Fruit fly (Drosophila melanogaster) whole organism, wandering third instar larva: ENCODE data around the gene hiw.

Source experiments
- Abd-B ChIP-seq: fragments of >200 bp; optimal IDR thresholded peaks from 2 replicates; lab custom pipeline; 2017; ENCODE audit warnings: missing biosample characterization, missing genetic modification characterization
- CG32264 ChIP-seq: fragments of 200-800 bp; sonication (Bioruptor generic); optimal IDR thresholded peaks from 2 replicates; lab custom pipeline; 2016; ENCODE audit warnings: missing biosample characterization, missing genetic modification characterization
- CG9705 ChIP-seq: fragments of 200-800 bp; sonication (Bioruptor generic); optimal IDR thresholded peaks from 2 replicates; lab custom pipeline; 2018; ENCODE audit warnings: missing biosample characterization, mild to moderate bottlenecking, missing genetic modification characterization
- CrebA ChIP-seq: fragments of 200-800 bp; sonication (Bioruptor generic); optimal IDR thresholded peaks from 2 replicates; lab custom pipeline; 2016; ENCODE audit warnings: missing biosample characterization, mild to moderate bottlenecking, missing genetic modification characterization, borderline replicate concordance
- Dfd ChIP-seq: fragments of >200 bp; optimal IDR thresholded peaks from 2 replicates; lab custom pipeline; 2017; ENCODE audit warnings: missing biosample characterization, missing genetic modification characterization
- Dif ChIP-seq: fragments of 200-275, 200-300 bp; sonication (Bioruptor generic); optimal IDR thresholded peaks from 2 replicates; lab custom pipeline; 2018; ENCODE audit warnings: missing biosample characterization, missing genetic modification characterization; ENCODE audit not compliant: partially characterized antibody
- GATAd ChIP-seq: sonication (Bioruptor generic); optimal IDR thresholded peaks from 2 replicates; lab custom pipeline; 2016; ENCODE audit warnings: missing biosample characterization, missing genetic modification characterization
- HLH106 ChIP-seq: fragments of 200-800 bp; optimal IDR thresholded peaks from 3 replicates; lab custom pipeline; 2019; ENCODE audit warnings: missing biosample characterization, mild to moderate bottlenecking, missing genetic modification characterization, moderate library complexity
- Hnf4 ChIP-seq: fragments of 200-800 bp; sonication (Bioruptor generic); optimal IDR thresholded peaks from 2 replicates; lab custom pipeline; 2016; ENCODE audit warnings: missing biosample characterization, mild to moderate bottlenecking, missing genetic modification characterization
- Hr78 ChIP-seq: fragments of >200 bp; optimal IDR thresholded peaks from 2 replicates; lab custom pipeline; 2017; ENCODE audit warnings: missing biosample characterization, missing genetic modification characterization
- Hr83 ChIP-seq: fragments of 200-300 bp; sonication (Bioruptor generic); optimal IDR thresholded peaks from 2 replicates; lab custom pipeline; 2016; ENCODE audit warnings: missing biosample characterization, mild to moderate bottlenecking, missing genetic modification characterization, moderate library complexity; ENCODE audit not compliant: poor library complexity, severe bottlenecking
- Mio ChIP-seq: sonication (Bioruptor generic); optimal IDR thresholded peaks from 2 replicates; lab custom pipeline; 2016; ENCODE audit warnings: missing biosample characterization, missing genetic modification characterization
- Myc ChIP-seq: fragments of >200 bp; optimal IDR thresholded peaks from 2 replicates; lab custom pipeline; 2017
- N ChIP-seq: fragments of >200 bp; optimal IDR thresholded peaks from 2 replicates; lab custom pipeline; 2018; ENCODE audit warnings: missing biosample characterization, missing external identifiers, missing genetic modification characterization
- Rel ChIP-seq, 2 experiments: fragments of 200-800 bp; sonication (Bioruptor generic) in 1 of 2; optimal IDR thresholded peaks; 2 replicates in 1 of 2; 3 replicates in 1 of 2; lab custom pipeline; 2016 to 2019; ENCODE audit warnings: mild to moderate bottlenecking in 2 of 2, missing biosample characterization in 2 of 2, missing genetic modification characterization in 2 of 2, moderate library complexity in 1 of 2
- Sp1 ChIP-seq: fragments of 200-800 bp; sonication (Bioruptor generic); optimal IDR thresholded peaks from 3 replicates; lab custom pipeline; 2019; ENCODE audit warnings: missing biosample characterization, mild to moderate bottlenecking, missing genetic modification characterization, moderate library complexity
- br ChIP-seq: fragments of 200-800 bp; sonication (Bioruptor generic); optimal IDR thresholded peaks from 2 replicates; lab custom pipeline; 2016; ENCODE audit warnings: missing biosample characterization, missing genetic modification characterization
- dl ChIP-seq, 2 experiments: fragments of 175-275, 200-275 bp in 1 of 2; fragments of 200-275 bp in 1 of 2; sonication (Bioruptor generic); optimal IDR thresholded peaks; lab custom pipeline; 2018; ENCODE audit warnings: mild to moderate bottlenecking in 2 of 2, missing biosample characterization in 2 of 2, missing genetic modification characterization in 2 of 2, moderate library complexity in 2 of 2; ENCODE audit not compliant: partially characterized antibody in 2 of 2, insufficient read depth in 1 of 2
- dmrt93B ChIP-seq: fragments of 200-800 bp; sonication (Bioruptor generic); optimal IDR thresholded peaks from 2 replicates; lab custom pipeline; 2018; ENCODE audit warnings: missing biosample characterization, mild to moderate bottlenecking, missing genetic modification characterization
- dsf ChIP-seq: sonication (Bioruptor generic); optimal IDR thresholded peaks from 2 replicates; lab custom pipeline; 2016; ENCODE audit warnings: missing biosample characterization, missing genetic modification characterization, borderline replicate concordance
- ey ChIP-seq: fragments of 200-800 bp; sonication (Bioruptor generic); optimal IDR thresholded peaks from 2 replicates; lab custom pipeline; 2016; ENCODE audit warnings: missing biosample characterization, missing genetic modification characterization
- foxo ChIP-seq, 2 experiments: fragments of 200-800 bp; sonication (Bioruptor generic); optimal IDR thresholded peaks; 2 replicates in 1 of 2; 3 replicates in 1 of 2; lab custom pipeline; 2016 to 2017; ENCODE audit warnings: missing biosample characterization in 2 of 2, missing genetic modification characterization in 2 of 2
- fru ChIP-seq: fragments of 200-800 bp; sonication (Bioruptor generic); optimal IDR thresholded peaks from 3 replicates; lab custom pipeline; 2016; ENCODE audit warnings: missing biosample characterization, mild to moderate bottlenecking, missing genetic modification characterization
- h ChIP-seq: fragments of 200-800 bp; sonication (Bioruptor generic); optimal IDR thresholded peaks from 3 replicates; lab custom pipeline; 2016; ENCODE audit warnings: missing biosample characterization, mild to moderate bottlenecking, missing genetic modification characterization
- psq ChIP-seq: fragments of 200-800 bp; sonication (Bioruptor generic); optimal IDR thresholded peaks from 3 replicates; lab custom pipeline; 2017; ENCODE audit warnings: missing biosample characterization, mild to moderate bottlenecking, missing genetic modification characterization, moderate library complexity
- rgr ChIP-seq: fragments of 200-800 bp; sonication (Bioruptor generic); optimal IDR thresholded peaks from 3 replicates; lab custom pipeline; 2016; ENCODE audit warnings: missing biosample characterization, mild to moderate bottlenecking, missing genetic modification characterization
- sage ChIP-seq: fragments of 200-800 bp; sonication (Bioruptor generic); optimal IDR thresholded peaks from 2 replicates; lab custom pipeline; 2016; ENCODE audit warnings: missing biosample characterization, mild to moderate bottlenecking, missing genetic modification characterization
- sv ChIP-seq: fragments of 200-800 bp; sonication (Bioruptor generic); optimal IDR thresholded peaks from 3 replicates; lab custom pipeline; 2016; ENCODE audit warnings: missing biosample characterization, missing genetic modification characterization
- tai ChIP-seq: sonication (Bioruptor generic); optimal IDR thresholded peaks from 2 replicates; lab custom pipeline; 2016; ENCODE audit warnings: missing biosample characterization, missing genetic modification characterization
- usp ChIP-seq: fragments of >200 bp; optimal IDR thresholded peaks from 2 replicates; lab custom pipeline; 2017; ENCODE audit warnings: missing biosample characterization, missing genetic modification characterization
- woc ChIP-seq: sonication (Bioruptor generic); optimal IDR thresholded peaks from 2 replicates; lab custom pipeline; 2016; ENCODE audit warnings: missing biosample characterization, mild to moderate bottlenecking, missing genetic modification characterization

hiw gene

DNA sequence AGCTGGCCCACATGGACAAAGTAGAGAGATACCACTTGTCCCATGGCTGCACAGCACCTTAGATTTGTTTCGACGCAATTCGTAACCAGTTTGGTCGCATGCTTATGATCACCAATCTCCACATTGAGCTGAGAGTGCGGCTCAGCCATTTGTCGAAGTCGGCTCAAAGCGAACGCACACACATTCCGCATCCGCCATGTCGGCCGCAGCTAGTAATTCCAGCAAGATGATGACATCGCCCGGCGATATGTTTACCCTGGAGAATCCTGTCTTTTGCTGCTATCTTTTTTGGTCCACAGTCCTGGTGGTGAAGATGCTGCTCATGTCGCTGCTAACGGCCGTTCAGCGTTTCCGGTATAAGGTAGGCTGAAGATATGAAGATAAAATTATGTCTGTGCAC is 19.5 kb upstream of the hiw start, which contains the start of gene CG33178:
Gene CG33178, plus strand, starts transcription at position 147 of the 400 bp plus-strand sequence.
- TF ChIP-seq GATAd (GFP tag; lab: Kevin White, UChicago) (no peak), Hr83 (no peak), Abd-B (GFP tag; lab: Kevin White, UChicago) (no peak), ey (GFP tag; lab: Kevin White, UChicago) (no peak), sv (GFP tag; lab: Kevin White, UChicago) (no peak), dl (GFP tag; optimal IDR thresholded peaks at IDR 0.05; lab: Kevin White, UChicago; ENCODE audit: insufficient read depth in 1 of 2, partially characterized antibody in 2 of 2) (no peak), CG32264 (GFP tag; lab: Kevin White, UChicago) (no peak), Hr78 (GFP tag; lab: Kevin White, UChicago) (no peak), Sp1 (no peak), CrebA (GFP tag; lab: Kevin White, UChicago) (no peak), Mio (GFP tag; lab: Kevin White, UChicago) (no peak), rgr (no peak), dmrt93B (GFP tag; lab: Kevin White, UChicago) (no peak), Dfd (GFP tag; lab: Kevin White, UChicago) (no peak), woc (no peak)

- peak; percentile 35 for TF ChIP-seq tai (GFP tag; lab: Kevin White, UChicago)
- TF ChIP-seq h (GFP tag; lab: Kevin White, UChicago) = peak; percentile 7
- no peak for TF ChIP-seq Abd-B (GFP tag; lab: Kevin White, UChicago)
- peak; percentile 39 for TF ChIP-seq fru
- TF ChIP-seq psq (GFP tag; lab: Kevin White, UChicago) = no peak
- TF ChIP-seq foxo (GFP tag; optimal IDR thresholded peaks at IDR 0.05; lab: Kevin White, UChicago) = peak in 1 of 2 experiments; percentile 38
- TF ChIP-seq rgr = peak; percentile 3
- peak; percentile 20 for TF ChIP-seq CG9705 (GFP tag; lab: Kevin White, UChicago)
- no peak for TF ChIP-seq sage (GFP tag; lab: Kevin White, UChicago)
- peak; percentile 16 for TF ChIP-seq HLH106 (tag; lab: Kevin White, UChicago)
- peak; percentile 36 for TF ChIP-seq Hnf4 (GFP tag; lab: Kevin White, UChicago)
- TF ChIP-seq, all 38 proteins: peak for 8
Observed at dm6 chrX:15080780-15081402, 17.7 kb upstream of the hiw start, which contains the start of gene CG33177. Gene CG33177, plus strand, starts transcription at chrX:15081367.

DNA sequence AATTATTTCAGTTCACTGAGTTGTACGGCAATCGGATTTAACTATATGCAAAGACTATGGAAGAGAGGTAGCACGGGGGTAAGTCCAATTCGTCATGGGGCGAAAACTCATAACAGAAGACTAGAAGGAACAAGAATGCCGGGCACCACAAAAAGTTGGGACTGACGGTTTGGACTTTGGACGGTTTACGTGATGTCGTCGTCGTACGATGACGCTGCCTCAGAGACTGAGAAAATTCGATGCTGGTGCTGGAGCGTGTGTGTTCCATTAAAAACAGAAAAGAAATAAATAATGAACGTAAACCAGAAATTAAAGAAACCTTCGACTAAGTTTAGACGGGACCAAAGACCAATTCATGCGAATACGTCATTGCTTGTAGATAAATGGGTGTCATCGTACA is 16.7 kb upstream of the hiw start:
- TF ChIP-seq N (GFP tag; lab: Kevin White, UChicago) (no peak), Hnf4 (GFP tag; lab: Kevin White, UChicago) (peak; percentile 45)

- peak; percentile 48 for TF ChIP-seq Hnf4 (GFP tag; lab: Kevin White, UChicago)
- no peak for TF ChIP-seq Rel (GFP tag; optimal IDR thresholded peaks at IDR 0.05; lab: Kevin White, UChicago)
- TF ChIP-seq Rel (tag; optimal IDR thresholded peaks at IDR 0.05; lab: Kevin White, UChicago) = peak; percentile 49
- no peak for TF ChIP-seq GATAd (GFP tag; lab: Kevin White, UChicago)
- no peak for TF ChIP-seq dsf (GFP tag; lab: Kevin White, UChicago)
- peak; percentile 6 for TF ChIP-seq Sp1
Observed at dm6 chrX:15079163-15079809, 16.1 kb upstream of the hiw start.

dm6 chrX:15078394-15078793 is 15.2 kb upstream of the hiw start:
- TF ChIP-seq Sp1 = no peak
- no peak for TF ChIP-seq sv (GFP tag; lab: Kevin White, UChicago)
- no peak for TF ChIP-seq br (GFP tag; lab: Kevin White, UChicago)
- TF ChIP-seq Mio (GFP tag; lab: Kevin White, UChicago) = no peak
- no peak for TF ChIP-seq sage (GFP tag; lab: Kevin White, UChicago)
- TF ChIP-seq foxo (GFP tag; optimal IDR thresholded peaks at IDR 0.05; lab: Kevin White, UChicago) = no peak
- no peak for TF ChIP-seq Dif
- no peak for TF ChIP-seq dl (GFP tag; optimal IDR thresholded peaks at IDR 0.05; lab: Kevin White, UChicago; ENCODE audit: insufficient read depth in 1 of 2, partially characterized antibody in 2 of 2)
- no peak for TF ChIP-seq Rel (GFP tag; optimal IDR thresholded peaks at IDR 0.05; lab: Kevin White, UChicago)
- no peak for TF ChIP-seq Rel (tag; optimal IDR thresholded peaks at IDR 0.05; lab: Kevin White, UChicago)
- TF ChIP-seq Hnf4 (GFP tag; lab: Kevin White, UChicago) = no peak
- TF ChIP-seq Hr78 (GFP tag; lab: Kevin White, UChicago) = no peak
- no peak for TF ChIP-seq fru
- no peak for TF ChIP-seq Myc
- no peak for TF ChIP-seq woc
- TF ChIP-seq Hr83 = no peak
- no peak for TF ChIP-seq CG9705 (GFP tag; lab: Kevin White, UChicago)
- no peak for TF ChIP-seq rgr
- no peak for TF ChIP-seq usp (GFP tag; lab: Kevin White, UChicago)
